Worm (Caenorhabditis elegans) whole organism, L2 larva: Measurements from ENCODE around the gene tyr-6.

Source experiments
- aly-2 ChIP-seq: fragments of 150-350 bp; optimal IDR thresholded peaks from 2 replicates; lab custom pipeline; 2014; ENCODE audit warnings: missing biosample characterization, missing genetic modification characterization
- blmp-1 ChIP-seq: sonication (generic microtip); optimal IDR thresholded peaks from 2 replicates; lab custom pipeline; 2017; ENCODE audit warnings: missing genetic modification characterization, mild to moderate bottlenecking, missing compliant biosample characterization, antibody characterized with exemption, moderate library complexity; ENCODE audit not compliant: insufficient read depth
- lin-13 ChIP-seq: fragments of 150-350 bp; optimal IDR thresholded peaks from 2 replicates; lab custom pipeline; 2014; ENCODE audit warnings: missing biosample characterization, missing genetic modification reagents, missing genetic modification characterization
- lin-39 ChIP-seq: fragments of 150-350 bp; optimal IDR thresholded peaks from 2 replicates; lab custom pipeline; 2014; ENCODE audit warnings: missing biosample characterization, missing genetic modification reagents, missing genetic modification characterization
- nhr-11 ChIP-seq: fragments of 150-350 bp; optimal IDR thresholded peaks from 2 replicates; lab custom pipeline; 2014; ENCODE audit warnings: missing biosample characterization, missing genetic modification characterization
- skn-1 ChIP-seq: sonication (generic microtip); optimal IDR thresholded peaks from 2 replicates; lab custom pipeline; 2017; ENCODE audit warnings: missing biosample characterization, missing genetic modification characterization

DNA sequence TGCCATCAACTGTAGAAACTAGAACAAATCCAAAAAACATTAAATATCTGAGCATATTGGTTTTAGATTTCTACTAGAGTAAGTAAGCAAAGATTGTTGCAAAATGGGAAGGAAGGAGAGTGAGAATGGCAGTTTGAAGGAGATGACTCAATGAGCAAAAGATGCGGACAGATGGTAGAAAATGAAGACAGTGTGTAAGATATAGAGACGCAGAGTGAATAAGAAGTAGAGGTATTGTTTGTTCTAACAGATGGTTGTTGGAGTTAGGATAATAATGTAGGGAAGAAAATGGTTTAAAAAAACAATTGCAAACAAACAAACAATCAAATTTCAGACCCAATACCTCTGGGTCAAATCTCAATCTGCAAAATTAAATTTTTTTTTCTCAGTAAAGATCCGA, 9.1 kb upstream of the tyr-6 start, which contains the start of gene tmed-13:
- TF ChIP-seq lin-13 (GFP tag; lab: Kevin White, UChicago) (no peak), lin-39 (no peak), nhr-11 (tag; lab: Kevin White, UChicago) (no peak), aly-2 (no peak), skn-1 (tag; lab: Kevin White, UChicago) (no peak), blmp-1 (no peak)
